Worm (Caenorhabditis elegans): ENCODE results near the gene W08F4.12.

ce11 chrII:602969-603368, 18.7 kb upstream of the W08F4.12 start:
- no peak for TF ChIP-seq W03F9.2 (tag; optimal IDR thresholded peaks at IDR 0.05)
- TF ChIP-seq him-1 (tag; optimal IDR thresholded peaks at IDR 0.05): no peak
- TF ChIP-seq dao-5 (tag; optimal IDR thresholded peaks at IDR 0.05): no peak
